Worm (Caenorhabditis elegans): ENCODE results near the gene ltd-1.

DNA sequence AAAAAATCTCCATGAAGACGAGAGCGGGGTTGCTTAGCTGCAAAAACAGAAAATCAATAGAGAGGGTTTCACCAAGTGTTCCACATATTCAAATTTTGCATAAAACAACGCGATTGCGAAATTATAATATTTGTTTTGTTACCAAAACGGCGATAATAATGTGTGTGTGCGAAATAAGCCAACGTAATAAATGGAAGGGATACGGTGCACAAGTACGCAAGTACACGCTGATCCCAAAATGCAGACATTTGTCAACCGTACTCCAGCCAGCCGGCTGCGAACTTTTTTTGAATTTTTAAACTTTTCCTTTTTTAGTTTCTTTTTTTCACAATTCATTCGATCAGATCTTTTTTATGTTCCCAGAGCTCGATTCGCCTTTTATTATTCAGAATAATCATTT is 32.3 kb upstream of the ltd-1 start, which contains the start of gene ire-1:
- TF ChIP-seq ama-1 (optimal IDR thresholded peaks at IDR 0.05) (no peak), ceh-19 (GFP tag; optimal IDR thresholded peaks at IDR 0.05) (no peak), lin-11 (tag; optimal IDR thresholded peaks at IDR 0.05) (no peak), tbx-2 (tag; optimal IDR thresholded peaks at IDR 0.05) (no peak), ceh-24 (tag; optimal IDR thresholded peaks at IDR 0.05) (no peak), nhr-11 (tag; optimal IDR thresholded peaks at IDR 0.05) (no peak), ets-4 (tag; optimal IDR thresholded peaks at IDR 0.05) (no peak), hlh-6 (tag; optimal IDR thresholded peaks at IDR 0.05) (no peak), K02D7.2 (tag; optimal IDR thresholded peaks at IDR 0.05) (no peak), pros-1 (tag; optimal IDR thresholded peaks at IDR 0.05) (no peak), fkh-10 (GFP tag; optimal IDR thresholded peaks at IDR 0.05) (no peak), npax-4 (tag; optimal IDR thresholded peaks at IDR 0.05) (no peak), che-1 (tag; optimal IDR thresholded peaks at IDR 0.05) (no peak)
